Worm (Caenorhabditis elegans) whole organism, late embryonic: ENCODE data around the gene Y41C4A.8.

ENCODE experiments used
- C08G9.2 ChIP-seq: sonication (generic microtip); optimal IDR thresholded peaks from 2 replicates; lab custom pipeline; 2016; ENCODE audit warnings: mild to moderate bottlenecking, missing genetic modification characterization, moderate library complexity, missing compliant biosample characterization
- C38D4.7 ChIP-seq: fragments of 200-800 bp; sonication (Bioruptor generic); optimal IDR thresholded peaks from 2 replicates; lab custom pipeline; 2018; ENCODE audit warnings: mild to moderate bottlenecking, missing genetic modification characterization, moderate library complexity, missing compliant biosample characterization
- F13H6.1 ChIP-seq: sonication (generic microtip); optimal IDR thresholded peaks from 2 replicates; lab custom pipeline; 2016; ENCODE audit warnings: missing genetic modification characterization, missing compliant biosample characterization
- Y22D7AL.16 ChIP-seq: sonication (generic microtip); optimal IDR thresholded peaks from 2 replicates; lab custom pipeline; 2016; ENCODE audit warnings: missing genetic modification characterization, missing compliant biosample characterization
- ahr-1 ChIP-seq: sonication (generic microtip); optimal IDR thresholded peaks from 2 replicates; lab custom pipeline; 2016; ENCODE audit warnings: missing genetic modification characterization, missing compliant biosample characterization
- ceh-14 ChIP-seq: sonication (generic microtip); optimal IDR thresholded peaks from 2 replicates; lab custom pipeline; 2016; ENCODE audit warnings: missing genotype, missing genetic modification characterization, missing compliant biosample characterization
- ceh-2 ChIP-seq: sonication (generic microtip); optimal IDR thresholded peaks from 2 replicates; lab custom pipeline; 2016; ENCODE audit warnings: missing genotype, missing genetic modification characterization, missing compliant biosample characterization
- ceh-24 ChIP-seq: sonication (generic microtip); optimal IDR thresholded peaks from 2 replicates; lab custom pipeline; 2016; ENCODE audit warnings: mild to moderate bottlenecking, missing genetic modification characterization, missing compliant biosample characterization
- ceh-45 ChIP-seq: fragments of 200-800 bp; sonication (Bioruptor generic); IDR thresholded peaks from 2 replicates; pipeline ENCODE4 v1.3.6; 2022; ENCODE audit warnings: missing genetic modification reagents, missing genetic modification characterization, missing compliant biosample characterization
- ceh-9 ChIP-seq: sonication (generic microtip); optimal IDR thresholded peaks from 2 replicates; lab custom pipeline; 2016; ENCODE audit warnings: mild to moderate bottlenecking, missing genetic modification characterization, inconsistent platforms, missing compliant biosample characterization
- che-1 ChIP-seq: sonication (generic microtip); optimal IDR thresholded peaks from 2 replicates; lab custom pipeline; 2016; ENCODE audit warnings: mild to moderate bottlenecking, missing genetic modification characterization, missing compliant biosample characterization
- elt-2 ChIP-seq: sonication (generic microtip); optimal IDR thresholded peaks from 2 replicates; lab custom pipeline; 2016; ENCODE audit warnings: missing genetic modification reagents, missing genetic modification characterization, missing compliant biosample characterization
- ets-4 ChIP-seq: sonication (generic microtip); optimal IDR thresholded peaks from 2 replicates; lab custom pipeline; 2016; ENCODE audit warnings: missing genetic modification characterization, missing compliant biosample characterization
- eyg-1 ChIP-seq: sonication (generic microtip); optimal IDR thresholded peaks from 2 replicates; lab custom pipeline; 2016; ENCODE audit warnings: missing genotype, missing genetic modification characterization, missing compliant biosample characterization
- fax-1 ChIP-seq: sonication (generic microtip); optimal IDR thresholded peaks from 2 replicates; lab custom pipeline; 2016; ENCODE audit warnings: missing genotype, missing genetic modification characterization, missing compliant biosample characterization
- fkh-10 ChIP-seq: fragments of 150-350 bp; optimal IDR thresholded peaks from 2 replicates; lab custom pipeline; 2014; ENCODE audit warnings: missing biosample characterization, missing genetic modification reagents, missing genetic modification characterization
- gmeb-2 ChIP-seq: sonication (generic microtip); optimal IDR thresholded peaks from 2 replicates; lab custom pipeline; 2016; ENCODE audit warnings: missing genetic modification characterization, inconsistent platforms, missing compliant biosample characterization
- hlh-13 ChIP-seq: fragments of 200-800 bp; sonication (Bioruptor generic); optimal IDR thresholded peaks from 2 replicates; lab custom pipeline; 2018; ENCODE audit warnings: mild to moderate bottlenecking, missing genetic modification characterization, missing compliant biosample characterization
- hlh-15 ChIP-seq: sonication (generic microtip); optimal IDR thresholded peaks from 2 replicates; lab custom pipeline; 2016; ENCODE audit warnings: missing genetic modification characterization, missing compliant biosample characterization
- lim-6 ChIP-seq: sonication (generic microtip); optimal IDR thresholded peaks from 2 replicates; lab custom pipeline; 2016; ENCODE audit warnings: missing genetic modification characterization, missing compliant biosample characterization
- madf-2 ChIP-seq: sonication (generic microtip); optimal IDR thresholded peaks from 2 replicates; lab custom pipeline; 2017; ENCODE audit warnings: missing genetic modification characterization, missing compliant biosample characterization
- mec-3 ChIP-seq: sonication (generic microtip); optimal IDR thresholded peaks from 2 replicates; lab custom pipeline; 2016; ENCODE audit warnings: borderline replicate concordance, missing genetic modification characterization, missing compliant biosample characterization
- nhr-232 ChIP-seq: sonication (generic microtip); optimal IDR thresholded peaks from 2 replicates; lab custom pipeline; 2016; ENCODE audit warnings: missing genetic modification characterization, missing compliant biosample characterization
- npax-4 ChIP-seq: sonication (generic microtip); optimal IDR thresholded peaks from 2 replicates; lab custom pipeline; 2016; ENCODE audit warnings: missing genetic modification characterization, missing compliant biosample characterization
- odd-2 ChIP-seq: sonication (generic microtip); optimal IDR thresholded peaks from 2 replicates; lab custom pipeline; 2017; ENCODE audit warnings: antibody characterized with exemption, mild to moderate bottlenecking, missing genetic modification characterization, missing compliant biosample characterization
- pha-2 ChIP-seq: sonication (generic microtip); optimal IDR thresholded peaks from 2 replicates; lab custom pipeline; 2017; ENCODE audit warnings: mild to moderate bottlenecking, missing genetic modification characterization, missing compliant biosample characterization
- pqm-1 ChIP-seq: sonication (generic microtip); optimal IDR thresholded peaks from 2 replicates; lab custom pipeline; 2016; ENCODE audit warnings: missing genetic modification characterization, missing compliant biosample characterization
- pros-1 ChIP-seq: fragments of 150-350 bp; optimal IDR thresholded peaks from 2 replicates; lab custom pipeline; 2014; ENCODE audit warnings: missing biosample characterization, missing genetic modification reagents, missing genetic modification characterization
- rnt-1 ChIP-seq: sonication (generic microtip); optimal IDR thresholded peaks from 2 replicates; lab custom pipeline; 2016; ENCODE audit warnings: missing genetic modification characterization, missing compliant biosample characterization
- sox-2 ChIP-seq: fragments of 200-800 bp; sonication (Bioruptor generic); IDR thresholded peaks from 2 replicates; pipeline ENCODE4 v1.3.6; 2022; ENCODE audit warnings: missing genetic modification reagents, missing genetic modification characterization, missing compliant biosample characterization
- sox-4 ChIP-seq: sonication (generic microtip); optimal IDR thresholded peaks from 2 replicates; lab custom pipeline; 2017; ENCODE audit warnings: mild to moderate bottlenecking, missing genetic modification characterization, inconsistent platforms, missing compliant biosample characterization
- tbx-7 ChIP-seq: sonication (generic microtip); optimal IDR thresholded peaks from 2 replicates; lab custom pipeline; 2016; ENCODE audit warnings: missing genotype, missing genetic modification characterization, missing compliant biosample characterization
- ttx-3 ChIP-seq: sonication (generic microtip); optimal IDR thresholded peaks from 2 replicates; lab custom pipeline; 2016; ENCODE audit warnings: missing genetic modification reagents, missing genetic modification characterization, missing compliant biosample characterization
- unc-3 ChIP-seq, 2 experiments: fragments of 200-800 bp in 1 of 2; sonication (Bioruptor generic) in 1 of 2; sonication (generic microtip) in 1 of 2; conservative IDR thresholded peaks in 1 of 2; optimal IDR thresholded peaks in 1 of 2; 2 replicates each; pipeline versions ENCODE4 v1.3.6 to Lab custom; 2016 to 2022; ENCODE audit warnings: missing compliant biosample characterization in 2 of 2, missing genetic modification characterization in 2 of 2, missing genetic modification reagents in 1 of 2
- unc-42 ChIP-seq: sonication (generic microtip); optimal IDR thresholded peaks from 2 replicates; lab custom pipeline; 2016; ENCODE audit warnings: missing genotype, missing genetic modification characterization, missing compliant biosample characterization
- unc-55 ChIP-seq: sonication (generic microtip); optimal IDR thresholded peaks from 2 replicates; lab custom pipeline; 2017; ENCODE audit warnings: missing biosample characterization, missing genetic modification reagents, missing genetic modification characterization
- zip-5 ChIP-seq: sonication (generic microtip); optimal IDR thresholded peaks from 2 replicates; lab custom pipeline; 2016; ENCODE audit warnings: missing genetic modification characterization, missing compliant biosample characterization

Y41C4A.8 gene

DNA sequence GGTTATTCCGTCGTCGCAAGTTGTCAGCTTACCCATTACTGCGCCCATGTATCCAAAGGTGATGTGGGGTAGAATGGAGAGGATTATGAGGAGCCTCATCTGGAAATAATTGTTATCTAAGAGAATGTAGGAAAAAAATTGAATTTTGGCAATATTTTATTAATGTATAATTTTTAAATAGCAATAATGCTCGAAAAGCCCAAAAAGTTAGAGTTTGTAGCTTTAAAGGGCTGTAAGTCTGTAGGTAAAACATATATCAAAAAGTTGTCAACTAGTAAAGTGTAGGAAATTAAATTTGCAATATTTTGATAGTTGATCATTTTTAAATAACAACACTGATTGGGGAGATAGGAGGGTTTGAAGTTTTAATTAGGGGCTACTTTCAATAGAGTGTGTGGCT is at the start of gene Y41C4A.8:
Y41C4A.8 (minus strand) TSS at position 101 of the 400 bp plus-strand sequence.
- TF ChIP-seq ceh-14 (tag; lab: Kevin White, UChicago) (no peak), fkh-10 (no peak), F13H6.1 (tag; lab: Kevin White, UChicago) (no peak), npax-4 (tag; lab: Kevin White, UChicago) (no peak), unc-3 (GFP tag; conservative IDR thresholded peaks at IDR 0.05; lab: Robert Waterston, UW) (no peak), unc-3 (tag; optimal IDR thresholded peaks at IDR 0.05; lab: Kevin White, UChicago) (no peak), eyg-1 (no peak), nhr-232 (tag; lab: Kevin White, UChicago) (no peak), ceh-45 (no peak), hlh-15 (tag; lab: Kevin White, UChicago) (no peak), tbx-7 (tag; lab: Kevin White, UChicago) (no peak), sox-2 (GFP tag; lab: Robert Waterston, UW) (no peak), unc-42 (tag; lab: Kevin White, UChicago) (no peak), odd-2 (tag; lab: Kevin White, UChicago) (no peak), lim-6 (no peak)

DNA sequence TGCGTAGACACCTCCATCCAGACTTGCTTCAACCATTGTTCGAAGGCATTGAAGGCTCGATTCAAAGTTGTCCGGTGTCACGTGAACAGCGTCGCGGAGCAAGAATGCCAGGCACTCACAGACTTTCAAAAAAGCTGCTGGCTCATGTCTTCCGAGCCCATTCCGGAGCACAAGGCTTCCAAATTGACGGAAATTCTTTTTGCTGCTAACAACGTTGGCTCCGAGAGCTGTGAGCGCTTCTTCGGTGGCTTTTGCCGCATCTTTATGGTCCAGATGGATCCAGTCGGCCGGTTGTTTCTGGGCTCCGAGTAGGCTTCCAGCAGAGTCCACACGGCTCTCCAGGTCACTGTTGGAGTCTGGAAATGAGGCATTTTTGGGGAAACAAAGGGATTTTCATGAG is 49.3 kb upstream of the Y41C4A.8 start:
- TF ChIP-seq tbx-7 (tag; lab: Kevin White, UChicago), result no peak
- no peak for TF ChIP-seq Y22D7AL.16
- TF ChIP-seq C08G9.2 (tag; lab: Kevin White, UChicago), result no peak
- no peak for TF ChIP-seq che-1 (tag; lab: Kevin White, UChicago)
- TF ChIP-seq zip-5 (tag; lab: Kevin White, UChicago), result no peak
- TF ChIP-seq unc-55 (GFP tag; lab: Kevin White, UChicago), result no peak
- no peak for TF ChIP-seq ceh-9 (tag; lab: Kevin White, UChicago)
- TF ChIP-seq elt-2 (tag; lab: Kevin White, UChicago), result no peak

DNA sequence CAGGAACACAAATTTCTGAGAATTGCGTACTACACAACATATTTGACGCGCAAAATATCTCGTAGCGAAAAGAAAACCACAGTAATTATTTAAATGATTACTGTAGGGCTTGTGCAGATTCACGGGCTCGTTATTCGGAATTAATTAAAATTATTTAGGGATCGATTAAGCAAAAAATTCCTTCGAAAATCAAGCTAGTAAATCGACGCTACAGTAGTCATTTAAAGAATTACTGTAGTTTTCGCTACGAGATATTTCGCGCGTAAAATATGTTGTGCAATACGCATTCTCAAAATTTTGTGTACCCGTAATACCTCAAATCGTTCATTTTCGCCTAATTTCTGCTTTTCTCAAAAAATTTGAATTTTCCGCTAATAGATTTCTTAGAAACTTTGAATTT is 42.2 kb upstream of the Y41C4A.8 start:
- TF ChIP-seq ceh-45 (no peak), tbx-7 (tag; lab: Kevin White, UChicago) (no peak), pqm-1 (tag; lab: Kevin White, UChicago) (no peak), ets-4 (tag; lab: Kevin White, UChicago) (no peak), ttx-3 (tag; lab: Kevin White, UChicago) (no peak), pha-2 (tag; lab: Kevin White, UChicago) (no peak), C38D4.7 (GFP tag; lab: Kevin White, UChicago) (no peak), madf-2 (tag; lab: Kevin White, UChicago) (no peak), mec-3 (tag; lab: Kevin White, UChicago) (no peak), pros-1 (tag; lab: Kevin White, UChicago) (no peak), rnt-1 (no peak), ceh-14 (tag; lab: Kevin White, UChicago) (no peak), ceh-24 (tag; lab: Kevin White, UChicago) (no peak), unc-42 (tag; lab: Kevin White, UChicago) (no peak), hlh-13 (no peak)

DNA sequence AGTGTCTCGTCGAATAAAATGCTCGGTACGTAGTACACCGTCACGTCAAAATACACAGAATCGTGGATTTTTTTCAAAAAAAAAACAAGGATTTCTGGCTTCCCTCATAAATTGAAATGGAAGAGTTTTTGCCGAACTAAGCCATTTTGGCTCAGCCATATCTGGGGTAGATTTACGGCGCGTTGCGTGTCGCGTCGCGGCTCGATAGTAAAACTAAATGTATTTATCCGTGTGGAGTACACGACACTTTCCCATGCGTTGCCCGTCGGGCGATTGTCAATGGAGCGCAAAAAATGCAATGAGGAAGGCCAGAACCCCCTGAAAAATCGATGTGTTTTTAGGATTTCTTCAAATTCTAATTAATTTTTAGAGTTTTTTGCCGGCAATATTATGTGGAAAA is 41.6 kb upstream of the Y41C4A.8 start:
- TF ChIP-seq sox-4 (no peak), madf-2 (tag; lab: Kevin White, UChicago) (no peak), fax-1 (tag; lab: Kevin White, UChicago) (no peak), ceh-2 (tag; lab: Kevin White, UChicago) (no peak), ceh-9 (tag; lab: Kevin White, UChicago) (no peak), fkh-10 (no peak), rnt-1 (no peak), eyg-1 (no peak), hlh-13 (no peak), gmeb-2 (no peak), ceh-14 (tag; lab: Kevin White, UChicago) (no peak), elt-2 (tag; lab: Kevin White, UChicago) (no peak), mec-3 (tag; lab: Kevin White, UChicago) (no peak), ahr-1 (tag; lab: Kevin White, UChicago) (no peak), Y22D7AL.16 (no peak)
